Fruit fly (Drosophila melanogaster): ENCODE measurements around the gene CG17127.

DNA sequence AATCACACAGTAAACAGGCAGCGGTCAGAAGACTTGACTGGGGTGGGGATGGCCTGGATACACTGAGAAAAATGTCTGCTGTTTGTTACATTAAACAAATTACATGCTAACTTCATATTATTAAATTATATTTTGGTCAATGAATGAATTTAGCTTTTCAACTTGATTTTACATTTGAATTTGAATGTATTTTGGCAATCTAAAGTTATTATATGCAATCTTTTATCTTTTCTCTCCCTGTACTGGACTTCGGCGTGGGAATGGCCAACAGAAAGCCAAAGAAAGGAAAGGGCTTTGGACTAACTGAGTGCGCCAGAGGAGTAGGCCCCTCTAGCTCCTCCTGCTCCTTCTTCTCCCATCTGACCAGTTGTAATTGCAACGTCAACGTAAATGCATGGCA is 20.7 kb downstream of the CG17127 start:
- peak; percentile 49 for TF ChIP-seq CG15710 (tag; optimal IDR thresholded peaks at IDR 0.05)
- TF ChIP-seq CG32121 (GFP tag; IDR thresholded peaks at IDR 0.05), result no peak
- peak; percentile 57; the same call in 1 of the 3 replicates for TF ChIP-seq fd96Ca (GFP tag; IDR thresholded peaks at IDR 0.05)
- peak; percentile 66 for TF ChIP-seq CG17806 (tag; optimal IDR thresholded peaks at IDR 0.05)

All from whole organism, pupa.